Worm (Caenorhabditis elegans) whole organism, mixed stage, embryonic: ENCODE results near the gene F21D5.9.

Experiments
- snpc-4 ChIP-seq: fragments of 150-350 bp; optimal IDR thresholded peaks from 2 replicates; lab custom pipeline; 2014; ENCODE audit warnings: missing biosample characterization, missing genetic modification characterization
- sptf-1 ChIP-seq: sonication (generic microtip); optimal IDR thresholded peaks from 2 replicates; lab custom pipeline; 2017; ENCODE audit warnings: mild to moderate bottlenecking, missing genetic modification characterization, moderate library complexity, missing compliant biosample characterization

DNA sequence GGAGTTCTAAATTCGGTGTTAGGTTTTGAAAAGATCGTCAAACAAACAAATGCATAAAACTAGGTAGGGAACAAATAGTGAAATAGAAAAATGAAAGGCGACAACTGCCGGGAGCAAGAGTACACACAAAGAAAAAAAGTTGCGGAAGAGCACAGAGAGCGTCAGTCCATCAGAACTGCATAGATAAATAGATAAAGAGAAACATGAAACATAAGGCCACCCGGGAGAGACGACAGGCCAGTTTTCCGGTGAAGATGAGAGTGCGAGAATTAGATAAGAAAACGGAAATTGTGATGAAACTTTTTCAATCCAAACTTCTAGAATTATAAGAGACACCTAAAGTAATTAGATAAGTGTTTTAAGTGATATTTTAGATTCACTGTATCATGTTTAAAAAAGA, 33.9 kb downstream of the F21D5.9 start:
- no peak for TF ChIP-seq sptf-1
- TF ChIP-seq snpc-4 (tag; lab: Kevin White, UChicago) = no peak
